Fruit fly (Drosophila melanogaster) whole organism, wandering third instar larva: ENCODE data around the gene HemK2.

Experiments
- Abd-B ChIP-seq: fragments of >200 bp; optimal IDR thresholded peaks from 2 replicates; lab custom pipeline; 2017; ENCODE audit warnings: missing biosample characterization, missing genetic modification characterization
- CG32264 ChIP-seq: fragments of 200-800 bp; sonication (Bioruptor generic); optimal IDR thresholded peaks from 2 replicates; lab custom pipeline; 2016; ENCODE audit warnings: missing biosample characterization, missing genetic modification characterization
- CG9705 ChIP-seq: fragments of 200-800 bp; sonication (Bioruptor generic); optimal IDR thresholded peaks from 2 replicates; lab custom pipeline; 2018; ENCODE audit warnings: missing biosample characterization, mild to moderate bottlenecking, missing genetic modification characterization
- Dfd ChIP-seq: fragments of >200 bp; optimal IDR thresholded peaks from 2 replicates; lab custom pipeline; 2017; ENCODE audit warnings: missing biosample characterization, missing genetic modification characterization
- Dif ChIP-seq: fragments of 200-275, 200-300 bp; sonication (Bioruptor generic); optimal IDR thresholded peaks from 2 replicates; lab custom pipeline; 2018; ENCODE audit warnings: missing biosample characterization, missing genetic modification characterization; ENCODE audit not compliant: partially characterized antibody
- GATAd ChIP-seq: sonication (Bioruptor generic); optimal IDR thresholded peaks from 2 replicates; lab custom pipeline; 2016; ENCODE audit warnings: missing biosample characterization, missing genetic modification characterization
- HLH106 ChIP-seq: fragments of 200-800 bp; optimal IDR thresholded peaks from 3 replicates; lab custom pipeline; 2019; ENCODE audit warnings: missing biosample characterization, mild to moderate bottlenecking, missing genetic modification characterization, moderate library complexity
- Hnf4 ChIP-seq: fragments of 200-800 bp; sonication (Bioruptor generic); optimal IDR thresholded peaks from 2 replicates; lab custom pipeline; 2016; ENCODE audit warnings: missing biosample characterization, mild to moderate bottlenecking, missing genetic modification characterization
- Hr78 ChIP-seq: fragments of >200 bp; optimal IDR thresholded peaks from 2 replicates; lab custom pipeline; 2017; ENCODE audit warnings: missing biosample characterization, missing genetic modification characterization
- Hr83 ChIP-seq: fragments of 200-300 bp; sonication (Bioruptor generic); optimal IDR thresholded peaks from 2 replicates; lab custom pipeline; 2016; ENCODE audit warnings: missing biosample characterization, mild to moderate bottlenecking, missing genetic modification characterization, moderate library complexity; ENCODE audit not compliant: poor library complexity, severe bottlenecking
- Jra ChIP-seq: sonication (Bioruptor generic); optimal IDR thresholded peaks from 2 replicates; lab custom pipeline; 2016; ENCODE audit warnings: missing biosample characterization, missing genetic modification characterization
- Mio ChIP-seq: sonication (Bioruptor generic); optimal IDR thresholded peaks from 2 replicates; lab custom pipeline; 2016; ENCODE audit warnings: missing biosample characterization, missing genetic modification characterization
- Myc ChIP-seq: fragments of >200 bp; optimal IDR thresholded peaks from 2 replicates; lab custom pipeline; 2017
- OdsH ChIP-seq: fragments of 200-800 bp; sonication (Bioruptor generic); optimal IDR thresholded peaks from 2 replicates; lab custom pipeline; 2016; ENCODE audit warnings: missing biosample characterization, mild to moderate bottlenecking, missing genetic modification characterization
- Rel ChIP-seq, 2 experiments: fragments of 200-800 bp; sonication (Bioruptor generic) in 1 of 2; optimal IDR thresholded peaks; 2 replicates in 1 of 2; 3 replicates in 1 of 2; lab custom pipeline; 2016 to 2019; ENCODE audit warnings: mild to moderate bottlenecking in 2 of 2, missing biosample characterization in 2 of 2, missing genetic modification characterization in 2 of 2, moderate library complexity in 1 of 2
- Sp1 ChIP-seq: fragments of 200-800 bp; sonication (Bioruptor generic); optimal IDR thresholded peaks from 3 replicates; lab custom pipeline; 2019; ENCODE audit warnings: missing biosample characterization, mild to moderate bottlenecking, missing genetic modification characterization, moderate library complexity
- Vsx2 ChIP-seq: fragments of 200-300, 225-300 bp; sonication (Bioruptor generic); optimal IDR thresholded peaks from 2 replicates; lab custom pipeline; 2018; ENCODE audit warnings: missing biosample characterization, missing genetic modification characterization; ENCODE audit not compliant: partially characterized antibody
- br ChIP-seq: fragments of 200-800 bp; sonication (Bioruptor generic); optimal IDR thresholded peaks from 2 replicates; lab custom pipeline; 2016; ENCODE audit warnings: missing biosample characterization, missing genetic modification characterization
- brk ChIP-seq: fragments of 200-800 bp; sonication (Bioruptor generic); optimal IDR thresholded peaks from 2 replicates; lab custom pipeline; 2016; ENCODE audit warnings: missing biosample characterization, mild to moderate bottlenecking, missing genetic modification characterization
- dl ChIP-seq, 2 experiments: fragments of 175-275, 200-275 bp in 1 of 2; fragments of 200-275 bp in 1 of 2; sonication (Bioruptor generic); optimal IDR thresholded peaks; lab custom pipeline; 2018; ENCODE audit warnings: mild to moderate bottlenecking in 2 of 2, missing biosample characterization in 2 of 2, missing genetic modification characterization in 2 of 2, moderate library complexity in 2 of 2; ENCODE audit not compliant: partially characterized antibody in 2 of 2, insufficient read depth in 1 of 2
- dmrt93B ChIP-seq: fragments of 200-800 bp; sonication (Bioruptor generic); optimal IDR thresholded peaks from 2 replicates; lab custom pipeline; 2018; ENCODE audit warnings: missing biosample characterization, mild to moderate bottlenecking, missing genetic modification characterization
- dsf ChIP-seq: sonication (Bioruptor generic); optimal IDR thresholded peaks from 2 replicates; lab custom pipeline; 2016; ENCODE audit warnings: missing biosample characterization, missing genetic modification characterization, borderline replicate concordance
- ey ChIP-seq: fragments of 200-800 bp; sonication (Bioruptor generic); optimal IDR thresholded peaks from 2 replicates; lab custom pipeline; 2016; ENCODE audit warnings: missing biosample characterization, missing genetic modification characterization
- foxo ChIP-seq, 2 experiments: fragments of 200-800 bp; sonication (Bioruptor generic); optimal IDR thresholded peaks; 2 replicates in 1 of 2; 3 replicates in 1 of 2; lab custom pipeline; 2016 to 2017; ENCODE audit warnings: missing biosample characterization in 2 of 2, missing genetic modification characterization in 2 of 2
- fru ChIP-seq: fragments of 200-800 bp; sonication (Bioruptor generic); optimal IDR thresholded peaks from 3 replicates; lab custom pipeline; 2016; ENCODE audit warnings: missing biosample characterization, mild to moderate bottlenecking, missing genetic modification characterization
- h ChIP-seq: fragments of 200-800 bp; sonication (Bioruptor generic); optimal IDR thresholded peaks from 3 replicates; lab custom pipeline; 2016; ENCODE audit warnings: missing biosample characterization, mild to moderate bottlenecking, missing genetic modification characterization
- jim ChIP-seq: fragments of 175-275, 200-325 bp; sonication (Bioruptor generic); optimal IDR thresholded peaks from 2 replicates; lab custom pipeline; 2016; ENCODE audit warnings: missing biosample characterization, mild to moderate bottlenecking, missing genetic modification characterization
- lola ChIP-seq: fragments of >200 bp; optimal IDR thresholded peaks from 2 replicates; lab custom pipeline; 2017; ENCODE audit warnings: missing biosample characterization, missing genetic modification characterization
- psq ChIP-seq: fragments of 200-800 bp; sonication (Bioruptor generic); optimal IDR thresholded peaks from 3 replicates; lab custom pipeline; 2017; ENCODE audit warnings: missing biosample characterization, mild to moderate bottlenecking, missing genetic modification characterization, moderate library complexity
- rgr ChIP-seq: fragments of 200-800 bp; sonication (Bioruptor generic); optimal IDR thresholded peaks from 3 replicates; lab custom pipeline; 2016; ENCODE audit warnings: missing biosample characterization, mild to moderate bottlenecking, missing genetic modification characterization
- sage ChIP-seq: fragments of 200-800 bp; sonication (Bioruptor generic); optimal IDR thresholded peaks from 2 replicates; lab custom pipeline; 2016; ENCODE audit warnings: missing biosample characterization, mild to moderate bottlenecking, missing genetic modification characterization
- sv ChIP-seq: fragments of 200-800 bp; sonication (Bioruptor generic); optimal IDR thresholded peaks from 3 replicates; lab custom pipeline; 2016; ENCODE audit warnings: missing biosample characterization, missing genetic modification characterization
- usp ChIP-seq: fragments of >200 bp; optimal IDR thresholded peaks from 2 replicates; lab custom pipeline; 2017; ENCODE audit warnings: missing biosample characterization, missing genetic modification characterization
- woc ChIP-seq: sonication (Bioruptor generic); optimal IDR thresholded peaks from 2 replicates; lab custom pipeline; 2016; ENCODE audit warnings: missing biosample characterization, mild to moderate bottlenecking, missing genetic modification characterization

HemK2 gene

dm6 chr2L:2748480-2749143 is 10.9 kb downstream of the HemK2 start:
- TF ChIP-seq HLH106 (tag; lab: Kevin White, UChicago) (peak; percentile 93), Mio (peak; percentile 39), woc (GFP tag; lab: Kevin White, UChicago) (peak; percentile 92), jim (GFP tag; lab: Kevin White, UChicago) (peak; percentile 46), br (GFP tag; lab: Kevin White, UChicago) (peak; percentile 85), Hr83 (peak; percentile 91), sage (GFP tag; lab: Kevin White, UChicago) (no peak), Hr78 (GFP tag; lab: Kevin White, UChicago) (no peak), Dfd (GFP tag; lab: Kevin White, UChicago) (no peak), Hnf4 (GFP tag; lab: Kevin White, UChicago) (no peak), ey (GFP tag; lab: Kevin White, UChicago) (peak; percentile 82), dmrt93B (peak; percentile 88), h (peak; percentile 91), psq (GFP tag; lab: Kevin White, UChicago) (peak; percentile 88), sv (GFP tag; lab: Kevin White, UChicago) (peak; percentile 78), Abd-B (no peak), Dif (GFP tag; lab: Kevin White, UChicago) (no peak), Myc (lab: Kevin White, UChicago) (peak; percentile 79), foxo (GFP tag; optimal IDR thresholded peaks at IDR 0.05; lab: Kevin White, UChicago) (peak in 1 of 2 experiments; percentile 92), rgr (GFP tag; lab: Kevin White, UChicago) (peak; percentile 93), OdsH (GFP tag; lab: Kevin White, UChicago) (peak; percentile 85), Sp1 (peak; percentile 94), Rel (GFP tag; optimal IDR thresholded peaks at IDR 0.05; lab: Kevin White, UChicago) (no peak), Rel (tag; optimal IDR thresholded peaks at IDR 0.05; lab: Kevin White, UChicago) (peak; percentile 77), GATAd (GFP tag; lab: Kevin White, UChicago) (no peak), dsf (GFP tag; lab: Kevin White, UChicago) (peak; percentile 61), Jra (GFP tag; lab: Kevin White, UChicago) (peak; percentile 82), fru (GFP tag; lab: Kevin White, UChicago) (peak; percentile 86), CG9705 (GFP tag; lab: Kevin White, UChicago) (peak; percentile 86)
- TF ChIP-seq, all 38 proteins: peak for 21

- TF ChIP-seq brk, result no peak
- no peak for TF ChIP-seq CG32264 (GFP tag; lab: Kevin White, UChicago)
- peak in 1 of 2 experiments; percentile 8 for TF ChIP-seq foxo (GFP tag; optimal IDR thresholded peaks at IDR 0.05; lab: Kevin White, UChicago)
- no peak for TF ChIP-seq lola
- TF ChIP-seq Hr78 (GFP tag; lab: Kevin White, UChicago), result no peak
- TF ChIP-seq HLH106 (tag; lab: Kevin White, UChicago), result peak; percentile 22
These were observed 14.6 kb downstream of the HemK2 start, which contains the start of the genes CG9961 and Cwc25 for dm6 chr2L:2744852-2745251. CG9961 (minus strand) TSS chr2L:2744934. Cwc25 (plus strand) TSS chr2L:2745098.

- no peak for TF ChIP-seq Rel (GFP tag; optimal IDR thresholded peaks at IDR 0.05; lab: Kevin White, UChicago)
- peak; percentile 10 for TF ChIP-seq Rel (tag; optimal IDR thresholded peaks at IDR 0.05; lab: Kevin White, UChicago)
- TF ChIP-seq Vsx2 (GFP tag; lab: Kevin White, UChicago), result no peak
- TF ChIP-seq psq (GFP tag; lab: Kevin White, UChicago), result peak; percentile 23
- no peak for TF ChIP-seq GATAd (GFP tag; lab: Kevin White, UChicago)
- no peak for TF ChIP-seq dl (GFP tag; optimal IDR thresholded peaks at IDR 0.05; lab: Kevin White, UChicago; ENCODE audit: insufficient read depth in 1 of 2, partially characterized antibody in 2 of 2)
- no peak for TF ChIP-seq brk
- TF ChIP-seq usp (GFP tag; lab: Kevin White, UChicago), result no peak
- no peak for TF ChIP-seq Sp1
- no peak for TF ChIP-seq CG9705 (GFP tag; lab: Kevin White, UChicago)
- TF ChIP-seq dmrt93B, result no peak
- TF ChIP-seq Mio, result no peak
These were observed 19.7 kb downstream of the HemK2 start, which contains the start of gene Hrs for dm6 chr2L:2739820-2740230. Hrs (plus strand) TSS chr2L:2739986.
